Fruit fly (Drosophila melanogaster): ENCODE data around the gene Mcm6.

DNA sequence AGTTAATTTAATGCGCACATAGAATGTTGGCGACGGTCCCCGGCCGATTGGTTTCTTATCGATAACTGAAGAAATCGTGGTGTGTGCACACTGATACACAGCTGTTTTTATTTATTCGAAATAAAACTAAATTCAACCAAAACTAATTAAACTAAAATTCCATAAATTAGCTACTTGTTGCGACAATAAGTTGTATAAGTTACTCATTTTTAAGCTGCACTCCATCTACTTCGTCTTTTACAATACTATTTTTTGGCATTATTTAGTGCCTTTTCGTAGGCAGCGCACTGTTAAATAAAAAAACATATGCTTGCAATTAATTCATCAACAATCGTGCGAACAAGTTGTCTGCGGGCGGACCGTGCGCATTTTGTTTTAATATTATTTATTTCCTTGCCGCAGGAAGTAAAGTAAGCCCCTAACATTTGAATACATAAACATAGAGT lies 12.8 kb upstream of the Mcm6 start, which contains the start of the genes CG3224 and Ctr1A:
- TF ChIP-seq YL-1 (GFP tag; optimal IDR thresholded peaks at IDR 0.05) (peak; percentile 64), CG3995 (GFP tag; optimal IDR thresholded peaks at IDR 0.05) (no peak), mam (GFP tag; optimal IDR thresholded peaks at IDR 0.05) (no peak), CG10462 (GFP tag; optimal IDR thresholded peaks at IDR 0.05) (no peak), CG34224 (GFP tag; IDR thresholded peaks at IDR 0.05; ENCODE audit: partially characterized antibody) (no peak), stc (GFP tag; IDR thresholded peaks at IDR 0.05) (no peak), lab (GFP tag; optimal IDR thresholded peaks at IDR 0.05) (peak; percentile 13), org-1 (GFP tag; optimal IDR thresholded peaks at IDR 0.05) (no peak), fd64A (GFP tag; optimal IDR thresholded peaks at IDR 0.05) (no peak), sisA (GFP tag; IDR thresholded peaks at IDR 0.05) (no peak), pho (GFP tag; optimal IDR thresholded peaks at IDR 0.05) (no peak)
